Fruit fly (Drosophila melanogaster) whole organism, embryonic: ENCODE results near the gene CG7860.

Experiments
- CG10366 ChIP-seq: fragments of 200-800 bp; sonication (Bioruptor generic); IDR thresholded peaks from 2 replicates; pipeline ENCODE4 v1.3.6; 2022; ENCODE audit warnings: missing biosample characterization, missing genetic modification characterization
- CG10979 ChIP-seq: fragments of 200-800 bp; sonication (Bioruptor generic); optimal IDR thresholded peaks from 2 replicates; lab custom pipeline; 2018; ENCODE audit warnings: missing biosample characterization, mild to moderate bottlenecking, missing genetic modification characterization, moderate library complexity
- CG11456 ChIP-seq: fragments of 200-800 bp; sonication (Bioruptor generic); IDR thresholded peaks from 3 replicates; pipeline ENCODE4 v1.3.6; 2022; ENCODE audit warnings: missing biosample characterization, missing genetic modification characterization
- CG11504 ChIP-seq: fragments of 200-800 bp; sonication (Bioruptor generic); optimal IDR thresholded peaks from 3 replicates; lab custom pipeline; 2019; ENCODE audit warnings: missing biosample characterization, mild to moderate bottlenecking, missing genetic modification characterization, moderate library complexity
- CG12391 ChIP-seq: fragments of 200-800 bp; sonication (Bioruptor generic); optimal IDR thresholded peaks from 3 replicates; lab custom pipeline; 2018; ENCODE audit warnings: missing biosample characterization, mild to moderate bottlenecking, missing genetic modification characterization, moderate library complexity
- CG12769 ChIP-seq: fragments of 200-800 bp; sonication (Bioruptor generic); optimal IDR thresholded peaks from 2 replicates; lab custom pipeline; 2019; ENCODE audit warnings: missing biosample characterization, mild to moderate bottlenecking, missing genetic modification characterization, moderate library complexity
- CG13424 ChIP-seq: fragments of 200-800 bp; sonication (Bioruptor generic); optimal IDR thresholded peaks from 2 replicates; lab custom pipeline; 2019; ENCODE audit warnings: missing biosample characterization, mild to moderate bottlenecking, missing genetic modification characterization, moderate library complexity
- CG17361 ChIP-seq: fragments of 200-800 bp; sonication (Bioruptor generic); IDR thresholded peaks from 3 replicates; pipeline ENCODE4 v1.3.6; 2022; ENCODE audit warnings: missing biosample characterization, missing genetic modification characterization
- CG2678 ChIP-seq: fragments of 200-800 bp; sonication (Bioruptor generic); optimal IDR thresholded peaks from 3 replicates; lab custom pipeline; 2019; ENCODE audit warnings: missing biosample characterization, mild to moderate bottlenecking, missing genetic modification characterization, moderate library complexity
- CG30403 ChIP-seq: fragments of 200-800 bp; sonication (Bioruptor generic); optimal IDR thresholded peaks from 3 replicates; lab custom pipeline; 2016; ENCODE audit warnings: missing biosample characterization, missing genetic modification characterization
- CG31441 ChIP-seq: fragments of 200-800 bp; sonication (Bioruptor generic); IDR thresholded peaks from 2 replicates; pipeline ENCODE4 v1.3.6; 2022; ENCODE audit warnings: missing biosample characterization, missing genetic modification characterization
- CG3726 ChIP-seq: fragments of 200-800 bp; sonication (Bioruptor generic); IDR thresholded peaks from 3 replicates; pipeline ENCODE4, ENCODE4 v1.3.6; 2022; ENCODE audit warnings: missing biosample characterization, missing genetic modification characterization
- CG4617 ChIP-seq: fragments of 200-800 bp; sonication (Bioruptor generic); optimal IDR thresholded peaks from 3 replicates; lab custom pipeline; 2016; ENCODE audit warnings: missing biosample characterization, missing genetic modification characterization, borderline replicate concordance
- CG4707 ChIP-seq: fragments of 200-800 bp; sonication (Bioruptor generic); optimal IDR thresholded peaks from 2 replicates; lab custom pipeline; 2018; ENCODE audit warnings: missing biosample characterization, mild to moderate bottlenecking, missing genetic modification characterization, moderate library complexity
- CG4854 ChIP-seq: fragments of 200-800 bp; sonication (Bioruptor generic); optimal IDR thresholded peaks from 2 replicates; lab custom pipeline; 2016; ENCODE audit warnings: missing biosample characterization, missing genetic modification characterization, inconsistent platforms
- CG7556 ChIP-seq: fragments of 200-800 bp; sonication (Bioruptor generic); optimal IDR thresholded peaks from 2 replicates; lab custom pipeline; 2017; ENCODE audit warnings: missing biosample characterization, mild to moderate bottlenecking, missing genetic modification characterization
- CG7839 ChIP-seq: fragments of 200-800 bp; sonication (Bioruptor generic); optimal IDR thresholded peaks from 3 replicates; lab custom pipeline; 2018; ENCODE audit warnings: missing biosample characterization, mild to moderate bottlenecking, missing genetic modification characterization, moderate library complexity
- CG7928 ChIP-seq: fragments of 200-800 bp; sonication (Bioruptor generic); optimal IDR thresholded peaks from 2 replicates; lab custom pipeline; 2017; ENCODE audit warnings: missing biosample characterization, mild to moderate bottlenecking, missing genetic modification characterization
- CG7987 ChIP-seq: fragments of 200-800 bp; sonication (Bioruptor generic); optimal IDR thresholded peaks from 2 replicates; lab custom pipeline; 2018; ENCODE audit warnings: missing biosample characterization, mild to moderate bottlenecking, missing genetic modification characterization, moderate library complexity
- D ChIP-seq, 2 experiments: fragments of 200-800 bp in 1 of 2; fragments of >200 bp in 1 of 2; sonication (Bioruptor generic) in 1 of 2; optimal IDR thresholded peaks; 2 replicates in 1 of 2; 3 replicates in 1 of 2; lab custom pipeline; 2017; ENCODE audit warnings: mild to moderate bottlenecking in 1 of 2, missing biosample characterization in 1 of 2, missing genetic modification characterization in 1 of 2, missing genetic modification reagents in 1 of 2
- Dbx ChIP-seq: fragments of 200-800 bp; sonication (Bioruptor generic); IDR thresholded peaks from 3 replicates; pipeline ENCODE4 v1.3.6; 2022; ENCODE audit warnings: missing biosample characterization, missing genetic modification characterization
- Dfd ChIP-seq, 2 experiments: fragments of >200 bp; optimal IDR thresholded peaks; 2 replicates each; lab custom pipeline; 2017; ENCODE audit warnings: missing biosample characterization in 2 of 2, missing genetic modification characterization in 2 of 2
- Dll ChIP-seq: fragments of 200-800 bp; sonication (Bioruptor generic); IDR thresholded peaks from 4 replicates; pipeline ENCODE4 v1.3.6; 2022; ENCODE audit warnings: missing biosample characterization, missing genetic modification characterization; ENCODE audit not compliant: partially characterized antibody
- Eip74EF ChIP-seq, 2 experiments: fragments of 200-800 bp in 1 of 2; fragments of >200 bp in 1 of 2; sonication (Bioruptor generic) in 1 of 2; optimal IDR thresholded peaks; 2 replicates each; lab custom pipeline; 2017 to 2019; ENCODE audit warnings: missing biosample characterization in 2 of 2, missing genetic modification characterization in 2 of 2, mild to moderate bottlenecking in 1 of 2, moderate library complexity in 1 of 2
- Hr39 ChIP-seq: fragments of >200 bp; optimal IDR thresholded peaks from 2 replicates; lab custom pipeline; 2017
- Hr51 ChIP-seq, 2 experiments: fragments of 200-800 bp; sonication (Bioruptor generic); optimal IDR thresholded peaks; 2 replicates in 1 of 2; 3 replicates in 1 of 2; lab custom pipeline; 2016 to 2018; ENCODE audit warnings: missing biosample characterization in 2 of 2, missing genetic modification characterization in 2 of 2, mild to moderate bottlenecking in 1 of 2, moderate library complexity in 1 of 2
- Nf-YC ChIP-seq: fragments of 200-800 bp; optimal IDR thresholded peaks from 3 replicates; lab custom pipeline; 2019; ENCODE audit warnings: missing biosample characterization, mild to moderate bottlenecking, missing genetic modification characterization, moderate library complexity
- Oli ChIP-seq: fragments of 200-800 bp; sonication (Bioruptor generic); optimal IDR thresholded peaks from 2 replicates; lab custom pipeline; 2018; ENCODE audit warnings: missing biosample characterization, mild to moderate bottlenecking, missing genetic modification characterization, moderate library complexity
- Stat92E ChIP-seq, 3 experiments: fragments of >200 bp in 2 of 3; fragments of 200-800 bp in 1 of 3; sonication (Bioruptor generic) in 1 of 3; optimal IDR thresholded peaks; 2 replicates each; lab custom pipeline; 2017 to 2019; ENCODE audit warnings: missing biosample characterization in 3 of 3, missing genetic modification characterization in 3 of 3, mild to moderate bottlenecking in 1 of 3, moderate library complexity in 1 of 3
- amos ChIP-seq: fragments of 200-800 bp; sonication (Bioruptor generic); IDR thresholded peaks from 2 replicates; pipeline ENCODE4 v1.3.6; 2022; ENCODE audit warnings: missing biosample characterization, missing genetic modification characterization; ENCODE audit not compliant: partially characterized antibody
- az2 ChIP-seq: fragments of 200-800 bp; sonication (Bioruptor generic); optimal IDR thresholded peaks from 3 replicates; lab custom pipeline; 2016; ENCODE audit warnings: missing biosample characterization, missing genetic modification characterization
- bowl ChIP-seq: fragments of 200-800 bp; sonication (Bioruptor generic); IDR thresholded peaks from 2 replicates; pipeline ENCODE4 v1.3.6; 2022; ENCODE audit warnings: missing biosample characterization, missing genetic modification characterization
- corto ChIP-seq: fragments of 200-800 bp; sonication (Bioruptor generic); optimal IDR thresholded peaks from 2 replicates; lab custom pipeline; 2016; ENCODE audit warnings: missing biosample characterization, mild to moderate bottlenecking, missing genetic modification characterization, moderate library complexity
- crp ChIP-seq, 2 experiments: fragments of 200-800 bp; sonication (Bioruptor generic); optimal IDR thresholded peaks; 2 replicates in 1 of 2; 3 replicates in 1 of 2; lab custom pipeline; 2017; ENCODE audit warnings: missing biosample characterization in 2 of 2, missing genetic modification characterization in 2 of 2, mild to moderate bottlenecking in 1 of 2, moderate library complexity in 1 of 2
- da ChIP-seq: fragments of 200-800 bp; sonication (Bioruptor generic); optimal IDR thresholded peaks from 2 replicates; lab custom pipeline; 2016; ENCODE audit warnings: missing biosample characterization, missing genetic modification characterization
- dati ChIP-seq: fragments of 200-800 bp; sonication (Bioruptor generic); IDR thresholded peaks from 2 replicates; pipeline ENCODE4 v1.3.6; 2022; ENCODE audit warnings: missing biosample characterization, missing genetic modification characterization
- dimm ChIP-seq: fragments of 200-800 bp; sonication (Bioruptor generic); IDR thresholded peaks from 2 replicates; pipeline ENCODE4 v1.3.6; 2022; ENCODE audit warnings: missing biosample characterization, missing genetic modification characterization
- dysf ChIP-seq: fragments of 200-800 bp; sonication (Bioruptor generic); IDR thresholded peaks from 3 replicates; pipeline ENCODE4 v1.3.6; 2022; ENCODE audit warnings: missing biosample characterization, missing genetic modification characterization
- fd96Cb ChIP-seq: fragments of 200-800 bp; sonication (Bioruptor generic); optimal IDR thresholded peaks from 2 replicates; lab custom pipeline; 2018; ENCODE audit warnings: missing biosample characterization, mild to moderate bottlenecking, missing genetic modification characterization, moderate library complexity
- grau ChIP-seq: fragments of 200-800 bp; optimal IDR thresholded peaks from 3 replicates; lab custom pipeline; 2019; ENCODE audit warnings: missing biosample characterization, mild to moderate bottlenecking, missing genetic modification characterization, moderate library complexity
- gro ChIP-seq: fragments of 200-800 bp; sonication (Bioruptor generic); optimal IDR thresholded peaks from 2 replicates; lab custom pipeline; 2016; ENCODE audit warnings: missing biosample characterization, missing genetic modification characterization
- hbn ChIP-seq: fragments of 200-800 bp; sonication (Bioruptor generic); IDR thresholded peaks from 2 replicates; pipeline ENCODE4 v1.3.6; 2022; ENCODE audit warnings: missing biosample characterization, missing genetic modification characterization; ENCODE audit not compliant: partially characterized antibody
- jumu ChIP-seq: fragments of 200-800 bp; sonication (Bioruptor generic); optimal IDR thresholded peaks from 3 replicates; lab custom pipeline; 2016; ENCODE audit warnings: missing biosample characterization, missing genetic modification characterization
- lbe ChIP-seq: fragments of 200-800 bp; sonication (Bioruptor generic); optimal IDR thresholded peaks from 2 replicates; lab custom pipeline; 2016; ENCODE audit warnings: missing biosample characterization, mild to moderate bottlenecking, missing genetic modification characterization
- phol ChIP-seq: fragments of 200-800 bp; sonication (Bioruptor generic); optimal IDR thresholded peaks from 3 replicates; lab custom pipeline; 2018; ENCODE audit warnings: missing biosample characterization, mild to moderate bottlenecking, missing genetic modification characterization, moderate library complexity
- row ChIP-seq: fragments of 200-800 bp; sonication (Bioruptor generic); IDR thresholded peaks from 3 replicates; pipeline ENCODE4 v1.3.6; 2022; ENCODE audit warnings: missing biosample characterization, missing genetic modification characterization
- sd ChIP-seq: fragments of 200-800 bp; sonication (Bioruptor generic); optimal IDR thresholded peaks from 3 replicates; lab custom pipeline; 2018; ENCODE audit warnings: missing biosample characterization, mild to moderate bottlenecking, missing genetic modification characterization, moderate library complexity
- tio ChIP-seq: fragments of 200-800 bp; sonication (Bioruptor generic); optimal IDR thresholded peaks from 2 replicates; lab custom pipeline; 2017; ENCODE audit warnings: missing biosample characterization, missing genetic modification characterization, inconsistent platforms
- wdn ChIP-seq: fragments of 200-800 bp; sonication (Bioruptor generic); IDR thresholded peaks from 2 replicates; pipeline ENCODE4 v1.3.6; 2022; ENCODE audit warnings: missing biosample characterization, missing genetic modification characterization

Gene CG7860

dm6 chrX:15530369-15530768 lies 38.4 kb upstream of the CG7860 start (continued):
- peak; percentile 18 for TF ChIP-seq CG13424
- TF ChIP-seq D (optimal IDR thresholded peaks at IDR 0.05; lab: Kevin White, UChicago) = no peak
- no peak for TF ChIP-seq D (GFP tag; optimal IDR thresholded peaks at IDR 0.05; lab: Kevin White, UChicago)
- no peak for TF ChIP-seq fd96Cb (tag; lab: Kevin White, UChicago)
- TF ChIP-seq CG4707 (GFP tag; lab: Kevin White, UChicago) = no peak
- TF ChIP-seq CG4854 (GFP tag; lab: Kevin White, UChicago) = no peak
- TF ChIP-seq wdn (GFP tag; lab: Robert Waterston, UW) = no peak
- TF ChIP-seq CG12391 = peak; percentile 27
- TF ChIP-seq Eip74EF (GFP tag; optimal IDR thresholded peaks at IDR 0.05; lab: Kevin White, UChicago) = no peak
- peak; percentile 59 for TF ChIP-seq CG11504
- TF ChIP-seq Dbx (GFP tag; lab: Robert Waterston, UW) = no peak
- no peak for TF ChIP-seq amos (GFP tag; lab: Robert Waterston, UW)
- no peak for TF ChIP-seq sd (tag; lab: Kevin White, UChicago)
- peak; percentile 8 for TF ChIP-seq CG10979
- peak; percentile 45 for TF ChIP-seq Oli
- TF ChIP-seq dimm = no peak
- TF ChIP-seq lbe (GFP tag; lab: Kevin White, UChicago) = no peak
- TF ChIP-seq CG12769 = no peak
- TF ChIP-seq dati = no peak
- 0 out of 2 replicates have a peak, but pooled peaks have one; percentile 28 for TF ChIP-seq CG31441
- TF ChIP-seq Stat92E (GFP tag; optimal IDR thresholded peaks at IDR 0.05; lab: Kevin White, UChicago) = no peak
- no peak for TF ChIP-seq Dll (GFP tag; lab: Robert Waterston, UW)
- TF ChIP-seq CG7839 (tag; lab: Kevin White, UChicago) = peak; percentile 50
- TF ChIP-seq grau (tag; lab: Kevin White, UChicago) = peak; percentile 38
- TF ChIP-seq phol (tag; lab: Kevin White, UChicago) = peak; percentile 25
- no peak for TF ChIP-seq da (GFP tag; lab: Kevin White, UChicago)
- TF ChIP-seq az2 (GFP tag; lab: Kevin White, UChicago) = no peak
- TF ChIP-seq CG3726 = no peak
- no peak for TF ChIP-seq crp (GFP tag; optimal IDR thresholded peaks at IDR 0.05; lab: Kevin White, UChicago)
- peak; percentile 39 for TF ChIP-seq CG2678 (tag; lab: Kevin White, UChicago)
- no peak for TF ChIP-seq Nf-YC (tag; lab: Kevin White, UChicago)
- no peak for TF ChIP-seq Hr39
- TF ChIP-seq CG7556 (GFP tag; lab: Kevin White, UChicago) = peak; percentile 29
- TF ChIP-seq row = peak; percentile 35; the same call in 1 of the 3 replicates
- no peak for TF ChIP-seq jumu (GFP tag; lab: Kevin White, UChicago)
- TF ChIP-seq CG4617 (GFP tag; lab: Kevin White, UChicago) = no peak
- no peak for TF ChIP-seq hbn (GFP tag; lab: Robert Waterston, UW)
- no peak for TF ChIP-seq Dfd (GFP tag; optimal IDR thresholded peaks at IDR 0.05; lab: Kevin White, UChicago)
- no peak for TF ChIP-seq CG7928 (GFP tag; lab: Kevin White, UChicago)
- TF ChIP-seq CG30403 (GFP tag; lab: Kevin White, UChicago) = peak; percentile 9
- TF ChIP-seq gro (GFP tag; lab: Kevin White, UChicago) = no peak
- no peak for TF ChIP-seq CG11456 (GFP tag; lab: Robert Waterston, UW)
- peak in 1 of 2 experiments; percentile 38 for TF ChIP-seq Hr51 (GFP tag; optimal IDR thresholded peaks at IDR 0.05; lab: Kevin White, UChicago)
- TF ChIP-seq bowl (GFP tag; lab: Robert Waterston, UW) = no peak
- TF ChIP-seq dysf (GFP tag; lab: Robert Waterston, UW) = 0 out of 3 replicates have a peak, but pooled peaks have one; percentile 36
- peak; percentile 3 for TF ChIP-seq tio (GFP tag; lab: Kevin White, UChicago)
- TF ChIP-seq corto (GFP tag; lab: Kevin White, UChicago) = no peak
- TF ChIP-seq CG17361 (GFP tag; lab: Robert Waterston, UW) = peak; percentile 39; the same call in 1 of the 3 replicates
- no peak for TF ChIP-seq CG10366 (GFP tag; lab: Robert Waterston, UW)
- no peak for TF ChIP-seq CG7987
